Fruit fly (Drosophila melanogaster) whole organism, embryonic: Measurements from ENCODE around the gene CG14357.

ENCODE experiments used
- Antp ChIP-seq: fragments of 200-800 bp; sonication (Bioruptor generic); optimal IDR thresholded peaks from 3 replicates; lab custom pipeline; 2016; ENCODE audit warnings: missing biosample characterization, missing genetic modification characterization
- Asciz ChIP-seq: fragments of 200-800 bp; sonication (Bioruptor generic); optimal IDR thresholded peaks from 2 replicates; lab custom pipeline; 2017; ENCODE audit warnings: missing biosample characterization, mild to moderate bottlenecking, missing genetic modification characterization, missing genetic modification reagents
- Atf-2 ChIP-seq: fragments of 200-800 bp; sonication (Bioruptor generic); optimal IDR thresholded peaks from 2 replicates; lab custom pipeline; 2016; ENCODE audit warnings: missing biosample characterization, missing genetic modification characterization
- CG10959 ChIP-seq: fragments of 200-800 bp; sonication (Bioruptor generic); IDR thresholded peaks from 2 replicates; pipeline ENCODE4 v1.3.6; 2022; ENCODE audit warnings: missing biosample characterization, missing genetic modification characterization
- CG11560 ChIP-seq: fragments of 200-800 bp; sonication (Bioruptor generic); IDR thresholded peaks from 3 replicates; pipeline ENCODE4 v1.3.6; 2022; ENCODE audit warnings: missing biosample characterization, missing genetic modification characterization
- CG1233 ChIP-seq: fragments of 200-800 bp; sonication (Bioruptor generic); optimal IDR thresholded peaks from 4 replicates; lab custom pipeline; 2018; ENCODE audit warnings: missing biosample characterization, mild to moderate bottlenecking, missing genetic modification characterization
- CG13296 ChIP-seq: fragments of 200-800 bp; sonication (Bioruptor generic); optimal IDR thresholded peaks from 3 replicates; lab custom pipeline; 2018; ENCODE audit warnings: missing biosample characterization, mild to moderate bottlenecking, missing genetic modification characterization
- CG15269 ChIP-seq: fragments of 200-800 bp; sonication (Bioruptor generic); optimal IDR thresholded peaks from 2 replicates; lab custom pipeline; 2018; ENCODE audit warnings: missing biosample characterization, mild to moderate bottlenecking, missing genetic modification characterization, moderate library complexity
- CG15479 ChIP-seq: fragments of 200-800 bp; sonication (Bioruptor generic); optimal IDR thresholded peaks from 3 replicates; lab custom pipeline; 2019; ENCODE audit warnings: missing biosample characterization, mild to moderate bottlenecking, missing genetic modification characterization, moderate library complexity
- CG1647 ChIP-seq: fragments of 200-800 bp; sonication (Bioruptor generic); optimal IDR thresholded peaks from 3 replicates; lab custom pipeline; 2016; ENCODE audit warnings: missing biosample characterization, missing genetic modification characterization
- CG16815 ChIP-seq: fragments of 200-800 bp; sonication (Bioruptor generic); optimal IDR thresholded peaks from 3 replicates; lab custom pipeline; 2017; ENCODE audit warnings: missing biosample characterization, mild to moderate bottlenecking, missing genetic modification characterization
- CG1832 ChIP-seq: fragments of 200-800 bp; sonication (Bioruptor generic); optimal IDR thresholded peaks from 2 replicates; lab custom pipeline; 2017; ENCODE audit warnings: missing biosample characterization, mild to moderate bottlenecking, missing genetic modification characterization, inconsistent platforms
- CG18476 ChIP-seq: fragments of 200-800 bp; sonication (Bioruptor generic); optimal IDR thresholded peaks from 2 replicates; lab custom pipeline; 2016; ENCODE audit warnings: missing biosample characterization, mild to moderate bottlenecking, missing genetic modification characterization
- CG2116 ChIP-seq: fragments of 200-800 bp; sonication (Bioruptor generic); optimal IDR thresholded peaks from 3 replicates; lab custom pipeline; 2018; ENCODE audit warnings: missing biosample characterization, mild to moderate bottlenecking, missing genetic modification characterization
- CG2120 ChIP-seq: fragments of 200-800 bp; sonication (Bioruptor generic); optimal IDR thresholded peaks from 3 replicates; lab custom pipeline; 2016; ENCODE audit warnings: missing biosample characterization, missing genetic modification characterization
- CG3726 ChIP-seq: fragments of 200-800 bp; sonication (Bioruptor generic); IDR thresholded peaks from 3 replicates; pipeline ENCODE4, ENCODE4 v1.3.6; 2022; ENCODE audit warnings: missing biosample characterization, missing genetic modification characterization
- CG3995 ChIP-seq: fragments of 200-800 bp; sonication (Bioruptor generic); optimal IDR thresholded peaks from 3 replicates; lab custom pipeline; 2016; ENCODE audit warnings: missing biosample characterization, missing genetic modification characterization
- CG4707 ChIP-seq: fragments of 200-800 bp; sonication (Bioruptor generic); optimal IDR thresholded peaks from 2 replicates; lab custom pipeline; 2018; ENCODE audit warnings: missing biosample characterization, mild to moderate bottlenecking, missing genetic modification characterization, moderate library complexity
- CG7357 ChIP-seq: fragments of 200-800 bp; sonication (Bioruptor generic); IDR thresholded peaks from 3 replicates; pipeline ENCODE4 v1.3.6; 2022; ENCODE audit warnings: missing biosample characterization, missing genetic modification characterization
- CG8359 ChIP-seq: fragments of 200-800 bp; sonication (Bioruptor generic); optimal IDR thresholded peaks from 2 replicates; lab custom pipeline; 2017; ENCODE audit warnings: missing biosample characterization, mild to moderate bottlenecking, missing genetic modification characterization, borderline replicate concordance
- CkIIα-i1 ChIP-seq: fragments of 200-800 bp; sonication (Bioruptor generic); IDR thresholded peaks from 2 replicates; pipeline ENCODE4 v1.3.6; 2022; ENCODE audit warnings: missing biosample characterization, missing genetic modification characterization
- Doc2 ChIP-seq: fragments of 200-800 bp; sonication (Bioruptor generic); IDR thresholded peaks from 2 replicates; pipeline ENCODE4 v1.3.6; 2022; ENCODE audit warnings: missing biosample characterization, missing genetic modification characterization
- Gsc ChIP-seq: fragments of 200-800 bp; sonication (Bioruptor generic); IDR thresholded peaks from 2 replicates; pipeline ENCODE4 v1.3.6; 2022; ENCODE audit warnings: missing biosample characterization, missing genetic modification characterization
- HLH4C ChIP-seq: fragments of 200-800 bp; sonication (Bioruptor generic); IDR thresholded peaks from 3 replicates; pipeline ENCODE4 v1.3.6; 2022; ENCODE audit warnings: missing biosample characterization, missing genetic modification characterization; ENCODE audit not compliant: partially characterized antibody
- HLH54F ChIP-seq: fragments of 200-800 bp; sonication (Bioruptor generic); optimal IDR thresholded peaks from 3 replicates; lab custom pipeline; 2016; ENCODE audit warnings: missing biosample characterization, missing genetic modification characterization
- Hmx ChIP-seq: fragments of 200-800 bp; sonication (Bioruptor generic); optimal IDR thresholded peaks from 2 replicates; lab custom pipeline; 2016; ENCODE audit warnings: missing biosample characterization, missing genetic modification characterization
- Hr51 ChIP-seq, 2 experiments: fragments of 200-800 bp; sonication (Bioruptor generic); optimal IDR thresholded peaks; 2 replicates in 1 of 2; 3 replicates in 1 of 2; lab custom pipeline; 2016 to 2018; ENCODE audit warnings: missing biosample characterization in 2 of 2, missing genetic modification characterization in 2 of 2, mild to moderate bottlenecking in 1 of 2, moderate library complexity in 1 of 2
- NC2α ChIP-seq: fragments of 200-800 bp; sonication (Bioruptor generic); optimal IDR thresholded peaks from 2 replicates; lab custom pipeline; 2016; ENCODE audit warnings: missing biosample characterization, missing genetic modification characterization
- Pdp1 ChIP-seq, 2 experiments: fragments of 200-800 bp; sonication (Bioruptor generic); optimal IDR thresholded peaks; 3 replicates each; lab custom pipeline; 2016; ENCODE audit warnings: missing biosample characterization in 2 of 2, missing genetic modification characterization in 2 of 2, mild to moderate bottlenecking in 1 of 2, moderate library complexity in 1 of 2
- Scr ChIP-seq: fragments of 200-800 bp; sonication (Bioruptor generic); IDR thresholded peaks from 2 replicates; pipeline ENCODE4 v1.3.6; 2022; ENCODE audit warnings: missing biosample characterization, missing genetic modification characterization; ENCODE audit not compliant: partially characterized antibody
- Side ChIP-seq: fragments of 200-800 bp; sonication (Bioruptor generic); optimal IDR thresholded peaks from 2 replicates; lab custom pipeline; 2016; ENCODE audit warnings: missing biosample characterization, missing genetic modification characterization
- ac ChIP-seq: fragments of 200-800 bp; sonication (Bioruptor generic); optimal IDR thresholded peaks from 3 replicates; lab custom pipeline; 2017; ENCODE audit warnings: missing biosample characterization, mild to moderate bottlenecking, missing genetic modification characterization
- br ChIP-seq: fragments of >200 bp; optimal IDR thresholded peaks from 2 replicates; lab custom pipeline; 2017
- chif ChIP-seq, 2 experiments: fragments of 200-800 bp; sonication (Bioruptor generic); optimal IDR thresholded peaks; 3 replicates each; lab custom pipeline; 2016; ENCODE audit warnings: missing biosample characterization in 2 of 2, missing genetic modification characterization in 2 of 2
- chn ChIP-seq: fragments of 200-800 bp; sonication (Bioruptor generic); optimal IDR thresholded peaks from 2 replicates; lab custom pipeline; 2016; ENCODE audit warnings: missing biosample characterization, missing genetic modification characterization
- crc ChIP-seq: fragments of 200-800 bp; sonication (Bioruptor generic); optimal IDR thresholded peaks from 2 replicates; lab custom pipeline; 2016; ENCODE audit warnings: missing biosample characterization, missing genetic modification characterization
- croc ChIP-seq: fragments of 200-800 bp; sonication (Bioruptor generic); conservative IDR thresholded peaks from 3 replicates; pipeline ENCODE4 v1.3.6; 2022; ENCODE audit warnings: missing biosample characterization, missing genetic modification characterization
- crp ChIP-seq, 2 experiments: fragments of 200-800 bp; sonication (Bioruptor generic); optimal IDR thresholded peaks; 2 replicates in 1 of 2; 3 replicates in 1 of 2; lab custom pipeline; 2017; ENCODE audit warnings: missing biosample characterization in 2 of 2, missing genetic modification characterization in 2 of 2, mild to moderate bottlenecking in 1 of 2, moderate library complexity in 1 of 2
- dati ChIP-seq: fragments of 200-800 bp; sonication (Bioruptor generic); IDR thresholded peaks from 2 replicates; pipeline ENCODE4 v1.3.6; 2022; ENCODE audit warnings: missing biosample characterization, missing genetic modification characterization
- disco-r ChIP-seq: fragments of 200-800 bp; sonication (Bioruptor generic); optimal IDR thresholded peaks from 2 replicates; lab custom pipeline; 2016; ENCODE audit warnings: missing biosample characterization, missing genetic modification characterization
- gce ChIP-seq: fragments of 200-800 bp; sonication (Bioruptor generic); IDR thresholded peaks from 3 replicates; pipeline ENCODE4 v1.3.6; 2022; ENCODE audit warnings: missing biosample characterization, missing genetic modification characterization
- gsb ChIP-seq: fragments of 200-800 bp; sonication (Bioruptor generic); IDR thresholded peaks from 2 replicates; pipeline ENCODE4 v1.3.6; 2022; ENCODE audit warnings: missing biosample characterization, missing genetic modification characterization
- hb ChIP-seq: fragments of 200-800 bp; sonication (Bioruptor generic); IDR thresholded peaks from 3 replicates; pipeline ENCODE4 v1.3.6; 2022; ENCODE audit warnings: missing biosample characterization, missing genetic modification characterization; ENCODE audit not compliant: partially characterized antibody
- her ChIP-seq: fragments of 200-800 bp; sonication (Bioruptor generic); optimal IDR thresholded peaks from 2 replicates; lab custom pipeline; 2016; ENCODE audit warnings: missing biosample characterization, missing genetic modification characterization
- ken ChIP-seq: fragments of 200-800 bp; sonication (Bioruptor generic); IDR thresholded peaks from 3 replicates; pipeline ENCODE4 v1.3.6; 2022; ENCODE audit warnings: missing biosample characterization, missing genetic modification characterization
- lola ChIP-seq, 3 experiments: fragments of >200 bp in 2 of 3; fragments of 200-800 bp in 1 of 3; sonication (Bioruptor generic) in 1 of 3; optimal IDR thresholded peaks; 2 replicates each; lab custom pipeline; 2017 to 2019; ENCODE audit warnings: missing biosample characterization in 3 of 3, missing genetic modification characterization in 3 of 3, mild to moderate bottlenecking in 1 of 3, moderate library complexity in 1 of 3
- peb ChIP-seq: fragments of 200-800 bp; sonication (Bioruptor generic); IDR thresholded peaks from 2 replicates; pipeline ENCODE4 v1.3.6; 2022; ENCODE audit warnings: missing biosample characterization, missing genetic modification characterization
- so ChIP-seq: fragments of 200-800 bp; sonication (Bioruptor generic); IDR thresholded peaks from 3 replicates; pipeline ENCODE4 v1.3.6; 2022; ENCODE audit warnings: missing biosample characterization, missing genetic modification characterization
- trh ChIP-seq: fragments of 200-800 bp; sonication (Bioruptor generic); optimal IDR thresholded peaks from 2 replicates; lab custom pipeline; 2016; ENCODE audit warnings: missing biosample characterization, missing genetic modification characterization
- vvl ChIP-seq: fragments of 200-800 bp; sonication (Bioruptor generic); IDR thresholded peaks from 2 replicates; pipeline ENCODE4 v1.3.6; 2022; ENCODE audit warnings: missing biosample characterization, missing genetic modification characterization
- zen ChIP-seq: fragments of 200-800 bp; sonication (Bioruptor generic); optimal IDR thresholded peaks from 3 replicates; lab custom pipeline; 2018; ENCODE audit warnings: missing biosample characterization, mild to moderate bottlenecking, missing genetic modification characterization, moderate library complexity

CG14357 gene

dm6 chr3R:14122347-14122812 lies 10.4 kb upstream of the CG14357 start, which contains the start of the genes Abi and twf (continued):
- TF ChIP-seq CG18476 (GFP tag; lab: Kevin White, UChicago) (peak; percentile 57), vvl (GFP tag; lab: Robert Waterston, UW) (peak; percentile 81), br (lab: Kevin White, UChicago) (no peak), Scr (GFP tag; lab: Robert Waterston, UW) (no peak), Doc2 (GFP tag; lab: Robert Waterston, UW) (no peak), chif (GFP tag; optimal IDR thresholded peaks at IDR 0.05; lab: Kevin White, UChicago) (peak; percentile 22 to 63), crp (GFP tag; optimal IDR thresholded peaks at IDR 0.05; lab: Kevin White, UChicago) (peak in 1 of 2 experiments; percentile 56), HLH4C (GFP tag; lab: Robert Waterston, UW) (no peak), crc (GFP tag; lab: Kevin White, UChicago) (no peak), CG3726 (GFP tag; lab: Robert Waterston, UW) (0 out of 3 replicates have a peak, but pooled peaks have one; percentile 38), Pdp1 (GFP tag; optimal IDR thresholded peaks at IDR 0.05; lab: Kevin White, UChicago) (peak; percentile 41 to 71), her (GFP tag; lab: Kevin White, UChicago) (peak; percentile 31), NC2α (no peak), trh (GFP tag; lab: Kevin White, UChicago) (peak; percentile 38), disco-r (no peak), so (GFP tag; lab: Robert Waterston, UW) (no peak), CG3995 (GFP tag; lab: Kevin White, UChicago) (peak; percentile 61), hb (GFP tag; lab: Robert Waterston, UW) (no peak), lola (GFP tag; optimal IDR thresholded peaks at IDR 0.05; lab: Kevin White, UChicago) (peak in 1 of 3 experiments; percentile 63), Side (GFP tag; lab: Kevin White, UChicago) (peak; percentile 5), Gsc (GFP tag; lab: Robert Waterston, UW) (no peak), Asciz (GFP tag; lab: Kevin White, UChicago) (peak; percentile 22), CG1233 (GFP tag; lab: Kevin White, UChicago) (no peak), HLH54F (peak; percentile 78), chn (GFP tag; lab: Kevin White, UChicago) (peak; percentile 71), Atf-2 (GFP tag; lab: Kevin White, UChicago) (peak; percentile 6), zen (peak; percentile 50), CG10959 (GFP tag; lab: Robert Waterston, UW) (no peak), CG13296 (GFP tag; lab: Kevin White, UChicago) (peak; percentile 23), Hmx (GFP tag; lab: Kevin White, UChicago) (peak; percentile 38), CG1832 (GFP tag; lab: Kevin White, UChicago) (no peak), CG8359 (GFP tag; lab: Kevin White, UChicago) (no peak), CkIIα-i1 (no peak), CG15479 (GFP tag; lab: Kevin White, UChicago) (no peak), dati (GFP tag; lab: Robert Waterston, UW) (no peak), gsb (GFP tag; lab: Robert Waterston, UW) (no peak), gce (GFP tag; lab: Robert Waterston, UW) (no peak; the same call in 2 of the 3 replicates), ken (GFP tag; lab: Robert Waterston, UW) (peak; percentile 61; the same call in 2 of the 3 replicates), CG11560 (tag; lab: Robert Waterston, UW) (no peak), CG7357 (no peak), ac (GFP tag; lab: Kevin White, UChicago) (no peak), peb (0 out of 2 replicates have a peak, but pooled peaks have one; percentile 18), CG15269 (tag; lab: Kevin White, UChicago) (no peak), CG1647 (GFP tag; lab: Kevin White, UChicago) (peak; percentile 29), CG2116 (GFP tag; lab: Kevin White, UChicago) (peak; percentile 77), CG4707 (GFP tag; lab: Kevin White, UChicago) (no peak), Antp (GFP tag; lab: Kevin White, UChicago) (no peak), croc (GFP tag; lab: Robert Waterston, UW) (no peak; the same call in 2 of the 3 replicates), CG16815 (GFP tag; lab: Kevin White, UChicago) (peak; percentile 43), CG2120 (GFP tag; lab: Kevin White, UChicago) (peak; percentile 79), Hr51 (GFP tag; optimal IDR thresholded peaks at IDR 0.05; lab: Kevin White, UChicago) (peak; percentile 40 to 61)
